Fruit fly (Drosophila melanogaster) whole organism, embryonic: Measurements from ENCODE around the gene mRpL40.

Experiments
- CG8478 ChIP-seq: fragments of >200 bp; optimal IDR thresholded peaks from 2 replicates; lab custom pipeline; 2018
- cas ChIP-seq: fragments of 200-800 bp; sonication (Bioruptor generic); IDR thresholded peaks from 2 replicates; pipeline ENCODE4 v1.3.6; 2022; ENCODE audit warnings: missing biosample characterization, missing genetic modification characterization
- dpn ChIP-seq, 2 experiments: fragments of 200-800 bp; sonication (Bioruptor generic); optimal IDR thresholded peaks; 3 replicates each; lab custom pipeline; 2016; ENCODE audit warnings: missing biosample characterization in 2 of 2, missing genetic modification characterization in 2 of 2
- gsb ChIP-seq: fragments of 200-800 bp; sonication (Bioruptor generic); IDR thresholded peaks from 2 replicates; pipeline ENCODE4 v1.3.6; 2022; ENCODE audit warnings: missing biosample characterization, missing genetic modification characterization

DNA sequence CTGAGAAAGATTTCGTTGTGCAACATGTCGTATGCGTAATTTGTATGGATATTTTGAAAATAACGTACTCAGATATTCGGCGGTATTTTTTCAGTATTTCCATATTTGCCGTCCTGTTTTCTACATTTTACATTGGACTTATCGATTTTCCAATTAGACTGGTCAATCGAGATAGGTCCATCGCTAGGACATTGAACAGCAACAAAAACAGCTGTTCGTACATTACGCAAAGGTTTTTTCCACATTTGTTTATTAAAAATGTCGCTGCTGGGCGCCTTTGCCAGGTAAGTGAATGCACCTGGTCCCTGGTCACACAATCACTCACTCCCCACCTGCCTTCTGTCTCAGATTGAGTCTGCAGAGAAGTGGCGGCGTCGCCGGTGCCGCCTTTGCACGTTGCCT is at the start of gene mRpL40:
- TF ChIP-seq dpn (GFP tag; optimal IDR thresholded peaks at IDR 0.05; lab: Kevin White, UChicago), result no peak
- TF ChIP-seq cas (GFP tag; lab: Robert Waterston, UW), result no peak
- no peak for TF ChIP-seq CG8478 (lab: Kevin White, UChicago)
- TF ChIP-seq gsb (GFP tag; lab: Robert Waterston, UW), result no peak
